Worm (Caenorhabditis elegans) whole organism, mixed stage, embryonic: Measurements from ENCODE around the gene T10B9.9.

ENCODE experiments used
- M03D4.4 ChIP-seq: sonication (generic microtip); optimal IDR thresholded peaks from 2 replicates; lab custom pipeline; 2017; ENCODE audit warnings: mild to moderate bottlenecking, missing genetic modification characterization, missing compliant biosample characterization
- bed-3 ChIP-seq: fragments of 200-800 bp; sonication (Bioruptor generic); optimal IDR thresholded peaks from 3 replicates; lab custom pipeline; 2018; ENCODE audit warnings: mild to moderate bottlenecking, missing genetic modification characterization, moderate library complexity, missing compliant biosample characterization
- blmp-1 ChIP-seq: fragments of 150-350 bp; optimal IDR thresholded peaks from 2 replicates; lab custom pipeline; 2014; ENCODE audit warnings: missing biosample characterization, missing genetic modification characterization
- ceh-39 ChIP-seq: fragments of 150-350 bp; optimal IDR thresholded peaks from 2 replicates; lab custom pipeline; 2014; ENCODE audit warnings: missing biosample characterization, missing genetic modification characterization
- ceh-43 ChIP-seq: fragments of 200-800 bp; sonication (Bioruptor generic); optimal IDR thresholded peaks from 2 replicates; lab custom pipeline; 2018; ENCODE audit warnings: mild to moderate bottlenecking, missing genetic modification characterization, moderate library complexity, missing compliant biosample characterization
- ces-1 ChIP-seq: fragments of 150-350 bp; optimal IDR thresholded peaks from 2 replicates; lab custom pipeline; 2014; ENCODE audit warnings: missing biosample characterization, missing genetic modification reagents, missing genetic modification characterization
- cnd-1 ChIP-seq: fragments of 200-800 bp; sonication (Bioruptor generic); optimal IDR thresholded peaks from 2 replicates; lab custom pipeline; 2018; ENCODE audit warnings: mild to moderate bottlenecking, missing genetic modification characterization, missing compliant biosample characterization
- drap-1 ChIP-seq: fragments of 200-800 bp; sonication (Bioruptor generic); optimal IDR thresholded peaks from 3 replicates; lab custom pipeline; 2018; ENCODE audit warnings: mild to moderate bottlenecking, missing genetic modification characterization, missing compliant biosample characterization
- elt-1 ChIP-seq: sonication (generic microtip); optimal IDR thresholded peaks from 2 replicates; lab custom pipeline; 2017; ENCODE audit warnings: missing genetic modification characterization, mild to moderate bottlenecking, missing compliant biosample characterization, antibody characterized with exemption, moderate library complexity, borderline replicate concordance; ENCODE audit not compliant: insufficient read depth
- elt-3 ChIP-seq: fragments of 150-350 bp; optimal IDR thresholded peaks from 2 replicates; lab custom pipeline; 2014; ENCODE audit warnings: missing biosample characterization, missing genetic modification characterization
- flh-1 ChIP-seq: fragments of 200-800 bp; sonication (Bioruptor generic); optimal IDR thresholded peaks from 2 replicates; lab custom pipeline; 2018; ENCODE audit warnings: mild to moderate bottlenecking, missing genetic modification characterization, moderate library complexity, missing compliant biosample characterization
- ham-2 ChIP-seq: fragments of 200-800 bp; sonication (Bioruptor generic); optimal IDR thresholded peaks from 2 replicates; lab custom pipeline; 2018; ENCODE audit warnings: mild to moderate bottlenecking, missing genetic modification characterization, missing compliant biosample characterization
- lin-13 ChIP-seq: fragments of 150-350 bp; optimal IDR thresholded peaks from 2 replicates; lab custom pipeline; 2014; ENCODE audit warnings: missing biosample characterization, missing genetic modification characterization
- lsy-2 ChIP-seq: fragments of 150-350 bp; optimal IDR thresholded peaks from 2 replicates; lab custom pipeline; 2014; ENCODE audit warnings: missing biosample characterization, missing genetic modification characterization
- mep-1 ChIP-seq: fragments of 150-350 bp; optimal IDR thresholded peaks from 2 replicates; lab custom pipeline; 2017; ENCODE audit warnings: missing biosample characterization, missing genetic modification reagents, missing genetic modification characterization, inconsistent platforms
- mls-2 ChIP-seq: sonication (generic microtip); optimal IDR thresholded peaks from 2 replicates; lab custom pipeline; 2016; ENCODE audit warnings: mild to moderate bottlenecking, missing genetic modification characterization, moderate library complexity, missing compliant biosample characterization
- nhr-2 ChIP-seq: fragments of 150-350 bp; optimal IDR thresholded peaks from 2 replicates; lab custom pipeline; 2014; ENCODE audit warnings: missing biosample characterization, missing genetic modification characterization
- nhr-28 ChIP-seq: fragments of 150-350 bp; optimal IDR thresholded peaks from 2 replicates; lab custom pipeline; 2014; ENCODE audit warnings: missing biosample characterization, missing genetic modification characterization
- nhr-76 ChIP-seq: sonication (generic microtip); optimal IDR thresholded peaks from 2 replicates; lab custom pipeline; 2017; ENCODE audit warnings: missing biosample characterization, missing genetic modification characterization
- pha-4 ChIP-seq: fragments of 150-350 bp; optimal IDR thresholded peaks from 2 replicates; lab custom pipeline; 2018; ENCODE audit warnings: missing biosample characterization, missing genetic modification reagents, missing genetic modification characterization
- sem-2 ChIP-seq: fragments of 200-800 bp; sonication (Bioruptor generic); optimal IDR thresholded peaks from 2 replicates; lab custom pipeline; 2018; ENCODE audit warnings: mild to moderate bottlenecking, missing genetic modification characterization, missing compliant biosample characterization
- snpc-4 ChIP-seq: fragments of 150-350 bp; optimal IDR thresholded peaks from 2 replicates; lab custom pipeline; 2014; ENCODE audit warnings: missing biosample characterization, missing genetic modification characterization
- sptf-1 ChIP-seq: sonication (generic microtip); optimal IDR thresholded peaks from 2 replicates; lab custom pipeline; 2017; ENCODE audit warnings: mild to moderate bottlenecking, missing genetic modification characterization, moderate library complexity, missing compliant biosample characterization
- tbx-8 ChIP-seq: fragments of 200-800 bp; sonication (Bioruptor generic); optimal IDR thresholded peaks from 2 replicates; lab custom pipeline; 2018; ENCODE audit warnings: mild to moderate bottlenecking, missing genetic modification characterization, moderate library complexity, missing compliant biosample characterization
- unc-120 ChIP-seq: sonication (generic microtip); optimal IDR thresholded peaks from 2 replicates; lab custom pipeline; 2017; ENCODE audit warnings: missing genetic modification characterization, missing compliant biosample characterization; ENCODE audit not compliant: poor library complexity, severe bottlenecking
- unc-39 ChIP-seq: fragments of 150-350 bp; optimal IDR thresholded peaks from 2 replicates; lab custom pipeline; 2014; ENCODE audit warnings: missing biosample characterization, missing genetic modification characterization
- unc-62 ChIP-seq: fragments of 150-350 bp; optimal IDR thresholded peaks from 2 replicates; lab custom pipeline; 2014; ENCODE audit warnings: missing biosample characterization, missing genetic modification reagents, missing genetic modification characterization
- zip-8 ChIP-seq: fragments of 150-350 bp; optimal IDR thresholded peaks from 2 replicates; lab custom pipeline; 2014; ENCODE audit warnings: missing biosample characterization, missing genetic modification characterization
- ztf-11 ChIP-seq: fragments of 150-350 bp; optimal IDR thresholded peaks from 2 replicates; lab custom pipeline; 2014; ENCODE audit warnings: missing biosample characterization, missing genetic modification characterization

T10B9.9 gene

DNA sequence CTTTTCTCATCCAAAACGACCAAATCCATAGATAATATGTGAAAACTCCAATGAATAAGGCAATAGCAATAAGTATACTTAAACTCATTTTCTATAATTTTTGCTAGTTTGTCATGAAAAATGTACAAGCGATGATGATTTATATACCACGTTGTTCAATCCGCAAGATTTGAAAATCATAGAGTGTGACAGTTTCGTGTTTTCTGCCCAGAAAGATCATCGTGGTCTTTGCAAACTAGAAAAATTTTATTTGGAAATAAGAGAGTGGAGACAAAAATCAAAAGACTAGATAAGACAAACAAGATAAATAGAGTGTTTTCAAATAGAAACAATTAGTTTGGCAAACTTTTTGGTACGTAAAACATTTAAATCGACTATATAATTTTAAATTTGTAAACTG, 17.5 kb upstream of the T10B9.9 start, which contains the start of gene cyp-13A3:
cyp-13A3 (minus strand) TSS at position 101 of the 400 bp plus-strand sequence.
- no peak for TF ChIP-seq elt-1 (tag; lab: Kevin White, UChicago)
- TF ChIP-seq nhr-76 (tag; lab: Kevin White, UChicago), result no peak
- TF ChIP-seq ceh-43, result no peak
- no peak for TF ChIP-seq blmp-1
- no peak for TF ChIP-seq ham-2 (GFP tag; lab: Kevin White, UChicago)
- no peak for TF ChIP-seq nhr-2 (tag; lab: Kevin White, UChicago)
- no peak for TF ChIP-seq sem-2
- no peak for TF ChIP-seq unc-39 (tag; lab: Kevin White, UChicago)
- TF ChIP-seq lin-13 (tag; lab: Kevin White, UChicago), result no peak

DNA sequence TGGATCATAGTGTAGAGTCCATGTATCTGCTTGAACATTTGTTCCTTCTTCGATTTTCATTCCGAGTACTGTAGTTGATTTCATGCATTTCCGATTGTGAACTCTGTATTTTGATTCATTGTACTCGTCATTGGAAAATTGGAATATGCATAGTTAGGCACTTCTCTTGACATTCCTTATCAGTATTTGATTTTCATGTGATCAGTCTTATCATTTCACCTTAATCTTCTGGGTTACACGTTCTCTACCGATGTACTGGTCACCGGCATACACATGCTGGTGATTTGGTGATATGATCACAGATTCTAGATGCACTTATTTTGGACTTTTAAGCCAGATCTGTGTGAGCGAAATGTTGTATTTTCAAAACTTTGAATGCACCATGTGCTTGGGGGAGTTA, 15.5 kb upstream of the T10B9.9 start:
- TF ChIP-seq zip-8 (tag; lab: Kevin White, UChicago) (no peak), snpc-4 (tag; lab: Kevin White, UChicago) (no peak), elt-3 (tag; lab: Kevin White, UChicago) (no peak), ham-2 (GFP tag; lab: Kevin White, UChicago) (no peak), unc-39 (tag; lab: Kevin White, UChicago) (no peak), pha-4 (tag; lab: Kevin White, UChicago) (no peak), sem-2 (no peak), M03D4.4 (tag; lab: Kevin White, UChicago) (no peak), ceh-43 (no peak), bed-3 (GFP tag; lab: Kevin White, UChicago) (no peak), mep-1 (no peak), nhr-28 (tag; lab: Kevin White, UChicago) (no peak), mls-2 (tag; lab: Kevin White, UChicago) (no peak), sptf-1 (no peak), elt-1 (tag; lab: Kevin White, UChicago) (no peak), drap-1 (no peak), cnd-1 (tag; lab: Kevin White, UChicago) (no peak)

DNA sequence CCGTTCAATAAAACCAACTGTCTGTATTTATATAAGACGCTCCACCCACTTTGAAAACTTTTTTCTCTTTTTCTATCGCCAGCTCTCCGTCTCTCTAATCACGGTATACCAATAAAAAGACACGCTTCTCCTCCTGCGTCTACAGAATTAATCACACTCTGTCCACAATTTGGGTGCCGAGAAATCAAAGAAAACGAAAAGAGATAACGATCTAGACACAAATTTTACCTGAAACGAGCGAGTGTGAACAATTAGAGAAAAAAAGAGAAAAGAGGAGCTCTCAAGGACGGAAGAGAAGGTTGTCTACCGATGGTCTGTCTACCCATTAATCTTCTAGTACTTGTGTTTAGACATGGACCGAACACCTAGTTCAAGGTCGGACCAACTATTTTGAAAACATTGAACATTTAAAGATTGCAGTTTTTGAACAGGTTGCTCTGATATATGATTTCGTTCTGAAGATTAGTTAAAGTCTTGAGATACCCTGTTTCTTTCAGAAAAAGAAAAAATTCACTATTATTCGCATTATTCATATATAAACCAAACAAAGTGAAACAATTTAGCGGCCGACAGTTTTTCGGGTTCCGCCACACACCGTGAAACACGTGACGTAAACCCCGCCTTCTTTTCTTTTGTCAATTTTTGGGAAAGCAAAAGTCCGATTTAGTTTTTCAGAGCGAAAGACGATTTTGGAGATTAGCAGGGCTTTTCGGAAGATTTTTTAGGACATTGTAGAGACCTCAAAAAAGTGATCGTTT, 11.9 kb upstream of the T10B9.9 start, which contains the start of gene cyp-13A2:
cyp-13A2 (minus strand) TSS at position 235 of the 758 bp plus-strand sequence.
- no peak for TF ChIP-seq nhr-76 (tag; lab: Kevin White, UChicago)
- no peak for TF ChIP-seq ceh-39 (tag; lab: Kevin White, UChicago)
- peak; percentile 52 for TF ChIP-seq unc-120 (tag; lab: Kevin White, UChicago)
- no peak for TF ChIP-seq bed-3 (GFP tag; lab: Kevin White, UChicago)
- TF ChIP-seq elt-1 (tag; lab: Kevin White, UChicago), result peak; percentile 44
- no peak for TF ChIP-seq ces-1
- TF ChIP-seq lsy-2 (tag; lab: Kevin White, UChicago), result no peak
- peak; percentile 23 for TF ChIP-seq unc-62 (GFP tag; lab: Kevin White, UChicago)
- TF ChIP-seq, all 35 proteins: peak for 3

DNA sequence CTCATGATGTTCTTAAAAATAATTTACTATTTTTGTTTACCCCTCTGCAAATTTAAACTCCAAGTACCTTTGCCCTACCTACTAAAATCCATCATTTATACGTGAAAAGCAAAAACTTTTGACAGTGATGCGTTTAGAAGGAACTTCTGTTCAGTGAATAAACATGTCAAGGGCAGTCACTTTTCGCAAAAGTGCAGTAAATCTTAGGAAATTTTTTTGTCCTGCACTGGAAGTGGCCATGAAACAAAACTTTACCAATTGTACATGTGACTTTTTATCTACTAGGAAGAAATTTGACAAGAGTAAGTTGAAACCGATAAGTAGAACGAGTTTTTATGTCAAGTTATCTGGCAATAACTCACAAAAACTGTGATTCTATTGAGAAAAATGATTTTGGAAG, 10.5 kb upstream of the T10B9.9 start:
- TF ChIP-seq ztf-11 (tag; lab: Kevin White, UChicago), result no peak
- TF ChIP-seq mls-2 (tag; lab: Kevin White, UChicago), result no peak
- TF ChIP-seq sptf-1, result no peak
- no peak for TF ChIP-seq ceh-39 (tag; lab: Kevin White, UChicago)
- no peak for TF ChIP-seq pha-4 (tag; lab: Kevin White, UChicago)
- no peak for TF ChIP-seq elt-1 (tag; lab: Kevin White, UChicago)
- no peak for TF ChIP-seq lsy-2 (tag; lab: Kevin White, UChicago)
- TF ChIP-seq snpc-4 (tag; lab: Kevin White, UChicago), result no peak
- TF ChIP-seq ham-2 (GFP tag; lab: Kevin White, UChicago), result no peak
- no peak for TF ChIP-seq nhr-2 (tag; lab: Kevin White, UChicago)
- TF ChIP-seq unc-62 (GFP tag; lab: Kevin White, UChicago), result no peak

DNA sequence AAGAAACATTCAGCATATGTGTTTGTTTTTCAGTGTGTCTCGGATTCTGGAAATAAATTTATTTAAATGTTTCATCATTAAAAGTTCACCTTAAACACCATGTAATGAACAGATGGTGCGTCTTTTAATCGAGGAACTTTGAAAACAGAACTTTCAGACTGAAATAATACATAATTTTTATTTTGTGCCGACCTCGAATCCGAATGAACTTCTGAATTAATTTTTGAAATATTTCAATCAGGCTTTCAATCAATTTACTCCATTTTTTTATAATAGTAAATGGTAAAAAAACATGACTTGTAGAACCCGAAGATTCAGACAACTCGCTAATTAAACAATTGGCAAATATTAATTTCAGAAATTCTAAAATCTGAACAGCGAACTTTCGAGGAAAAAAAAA, 6.6 kb upstream of the T10B9.9 start, which contains the start of gene T10B9.14:
T10B9.14 (minus strand) TSS at position 101 of the 400 bp plus-strand sequence.
- no peak for TF ChIP-seq mep-1
- TF ChIP-seq pha-4 (tag; lab: Kevin White, UChicago), result no peak
- no peak for TF ChIP-seq mls-2 (tag; lab: Kevin White, UChicago)
- TF ChIP-seq unc-39 (tag; lab: Kevin White, UChicago), result no peak
- TF ChIP-seq sptf-1, result no peak
- no peak for TF ChIP-seq drap-1
- no peak for TF ChIP-seq sem-2
- no peak for TF ChIP-seq ceh-43
- no peak for TF ChIP-seq ceh-39 (tag; lab: Kevin White, UChicago)
- TF ChIP-seq snpc-4 (tag; lab: Kevin White, UChicago), result no peak
- no peak for TF ChIP-seq ham-2 (GFP tag; lab: Kevin White, UChicago)
- no peak for TF ChIP-seq M03D4.4 (tag; lab: Kevin White, UChicago)
- no peak for TF ChIP-seq flh-1 (GFP tag; lab: Kevin White, UChicago)
- no peak for TF ChIP-seq unc-62 (GFP tag; lab: Kevin White, UChicago)
- TF ChIP-seq blmp-1, result no peak
- no peak for TF ChIP-seq tbx-8
- no peak for TF ChIP-seq zip-8 (tag; lab: Kevin White, UChicago)
- no peak for TF ChIP-seq unc-120 (tag; lab: Kevin White, UChicago)
